Worm (Caenorhabditis elegans): Measurements from ENCODE around the gene Y44A6D.6.

The Y44A6D.6 gene

DNA sequence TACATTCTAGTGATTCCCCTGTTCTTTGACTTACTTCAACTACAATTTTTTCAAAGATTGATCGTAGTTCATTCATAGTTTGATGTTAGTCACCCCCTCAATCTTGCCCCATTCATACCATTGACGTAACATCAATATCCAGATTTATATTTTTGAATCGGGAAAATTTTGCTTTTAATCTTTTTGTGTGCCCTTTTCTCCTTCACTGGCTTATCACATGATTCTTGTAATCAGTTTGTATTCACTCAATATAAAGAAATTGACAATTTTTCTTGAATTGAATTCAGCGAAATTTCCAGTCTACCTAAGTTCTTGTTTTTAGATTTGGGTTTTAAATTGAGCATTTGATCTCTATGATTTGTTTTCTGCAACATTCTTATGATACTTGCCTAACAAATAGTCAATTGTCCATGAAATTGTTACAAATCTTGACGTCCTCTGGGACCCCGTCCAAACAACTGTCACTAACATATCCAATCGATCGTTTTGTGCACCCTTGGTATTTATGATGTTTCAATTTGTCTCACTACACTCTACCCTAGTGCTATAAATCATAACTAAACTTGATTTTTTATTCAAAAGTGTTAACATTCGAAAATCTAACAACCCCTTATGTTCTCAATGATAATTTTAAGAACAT lies 27.3 kb upstream of the Y44A6D.6 start:
- TF ChIP-seq B0336.3 (GFP tag; IDR thresholded peaks at IDR 0.05) (0 out of 2 replicates have a peak, but pooled peaks have one; percentile 20), attf-5 (GFP tag; optimal IDR thresholded peaks at IDR 0.05) (no peak), Y56A3A.18 (GFP tag; IDR thresholded peaks at IDR 0.05) (0 out of 2 replicates have a peak, but pooled peaks have one; percentile 42), unc-130 (GFP tag; optimal IDR thresholded peaks at IDR 0.05) (no peak), F55B11.4 (tag; optimal IDR thresholded peaks at IDR 0.05; ENCODE audit: borderline replicate concordance, insufficient read depth) (no peak), dpff-1 (tag; optimal IDR thresholded peaks at IDR 0.05) (no peak), B0261.1 (tag; optimal IDR thresholded peaks at IDR 0.05) (no peak), madf-10 (tag; optimal IDR thresholded peaks at IDR 0.05) (peak; percentile 49), ekl-4 (GFP tag; IDR thresholded peaks at IDR 0.05) (0 out of 2 replicates have a peak, but pooled peaks have one; percentile 18)

DNA sequence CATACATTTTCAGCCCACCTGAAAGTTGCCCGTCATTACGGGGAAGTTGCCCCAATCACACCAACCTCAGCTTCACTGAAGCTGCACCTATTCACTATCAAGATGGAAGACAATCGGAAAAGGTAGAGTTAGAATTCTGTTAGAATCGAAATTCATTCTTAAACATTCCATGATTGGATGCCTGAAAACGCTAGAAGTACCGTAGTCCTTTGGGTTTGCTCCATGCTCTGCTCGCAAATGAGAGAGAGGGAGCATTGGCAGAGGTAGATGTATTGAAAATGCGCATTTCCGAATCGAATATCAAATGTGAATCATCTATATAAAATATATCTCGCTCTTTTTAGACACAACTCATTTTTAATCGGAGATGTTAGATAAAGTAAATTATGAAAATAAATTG lies 26.7 kb upstream of the Y44A6D.6 start, which contains the start of gene hif-1:
Gene hif-1 (plus strand): TSS at position 8 of the 400 bp plus-strand sequence.
- no peak for TF ChIP-seq nfya-1 (tag; optimal IDR thresholded peaks at IDR 0.05; ENCODE audit: borderline replicate concordance, insufficient read depth)
- no peak for TF ChIP-seq egrh-3 (GFP tag; IDR thresholded peaks at IDR 0.05)
- no peak for TF ChIP-seq cebp-1 (GFP tag; IDR thresholded peaks at IDR 0.05)
- TF ChIP-seq cebp-1 (tag; optimal IDR thresholded peaks at IDR 0.05): peak; percentile 10
- TF ChIP-seq zfh-2 (GFP tag; conservative IDR thresholded peaks at IDR 0.05): no peak
- 0 out of 2 replicates have a peak, but pooled peaks have one; percentile 2 for TF ChIP-seq Y56A3A.18 (GFP tag; IDR thresholded peaks at IDR 0.05)
- TF ChIP-seq ztf-6 (GFP tag; IDR thresholded peaks at IDR 0.05): no peak
- TF ChIP-seq ama-1 (optimal IDR thresholded peaks at IDR 0.05): peak; percentile 59
- TF ChIP-seq ama-1 (GFP tag; optimal IDR thresholded peaks at IDR 0.05): no peak
- no peak for TF ChIP-seq dox-1 (GFP tag; IDR thresholded peaks at IDR 0.05)
- no peak for TF ChIP-seq lin-54 (GFP tag; optimal IDR thresholded peaks at IDR 0.05)

DNA sequence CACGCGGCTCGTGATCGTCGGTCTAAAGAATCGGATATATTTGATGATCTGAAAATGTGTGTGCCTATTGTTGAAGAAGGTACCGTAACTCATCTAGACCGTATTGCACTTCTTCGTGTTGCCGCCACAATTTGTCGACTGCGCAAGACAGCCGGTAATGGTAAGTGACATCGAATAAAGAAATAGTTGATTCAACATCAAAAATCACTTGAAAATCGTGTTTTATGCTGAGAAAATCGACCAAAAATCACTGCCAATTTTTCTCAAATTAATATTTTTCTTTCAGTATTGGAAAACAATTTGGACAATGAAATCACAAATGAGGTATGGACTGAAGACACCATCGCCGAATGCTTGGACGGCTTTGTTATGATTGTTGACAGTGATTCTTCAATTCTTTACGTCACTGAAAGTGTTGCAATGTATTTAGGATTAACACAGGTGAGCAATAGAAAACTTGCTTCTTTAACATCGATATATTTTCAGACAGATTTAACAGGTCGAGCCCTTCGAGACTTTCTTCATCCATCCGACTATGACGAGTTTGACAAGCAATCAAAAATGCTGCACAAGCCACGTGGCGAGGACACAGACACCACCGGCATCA lies 25.7 kb upstream of the Y44A6D.6 start:
- TF ChIP-seq hlh-12 (tag; optimal IDR thresholded peaks at IDR 0.05): no peak
- no peak for TF ChIP-seq egl-44 (GFP tag; IDR thresholded peaks at IDR 0.05)
- no peak for TF ChIP-seq mes-4 (tag; optimal IDR thresholded peaks at IDR 0.05)
- TF ChIP-seq Y95B8A.8 (GFP tag; IDR thresholded peaks at IDR 0.05): no peak
- no peak for TF ChIP-seq lag-1 (GFP tag; IDR thresholded peaks at IDR 0.05)
- no peak for TF ChIP-seq F49E8.2 (tag; optimal IDR thresholded peaks at IDR 0.05; ENCODE audit: insufficient read depth)
- TF ChIP-seq lin-54 (GFP tag; optimal IDR thresholded peaks at IDR 0.05): no peak
- TF ChIP-seq ceh-58 (GFP tag; IDR thresholded peaks at IDR 0.05): no peak
- TF ChIP-seq ZK185.1 (tag; optimal IDR thresholded peaks at IDR 0.05; ENCODE audit: poor library complexity, severe bottlenecking): no peak
- TF ChIP-seq ztf-18 (tag; optimal IDR thresholded peaks at IDR 0.05): no peak
- TF ChIP-seq akir-1 (GFP tag; optimal IDR thresholded peaks at IDR 0.05): no peak
- no peak for TF ChIP-seq unc-130 (GFP tag; optimal IDR thresholded peaks at IDR 0.05)
- no peak for TF ChIP-seq F55B11.4 (tag; optimal IDR thresholded peaks at IDR 0.05; ENCODE audit: borderline replicate concordance, insufficient read depth)

DNA sequence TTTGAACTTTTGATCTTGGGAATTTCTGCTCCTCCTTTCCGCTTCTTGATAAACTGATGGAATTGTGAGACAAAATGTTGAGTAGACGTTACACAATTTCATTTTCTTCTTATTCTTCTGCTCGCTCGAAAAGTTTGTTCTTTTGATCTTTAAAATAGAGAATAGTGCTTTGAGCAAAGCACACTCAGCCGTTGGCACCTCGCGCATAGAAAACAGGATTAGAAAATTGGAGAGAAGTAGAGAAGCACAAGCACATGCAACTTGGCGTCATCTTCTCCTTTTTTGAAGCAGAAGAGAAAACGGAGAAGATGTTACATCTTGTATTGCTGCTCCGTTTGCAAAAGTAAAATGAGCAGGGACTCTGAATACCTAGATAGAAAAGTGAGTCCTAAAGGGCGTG lies 24.9 kb upstream of the Y44A6D.6 start:
- TF ChIP-seq aptf-2 (GFP tag; conservative IDR thresholded peaks at IDR 0.05): no peak
- TF ChIP-seq cebp-1 (GFP tag; IDR thresholded peaks at IDR 0.05): no peak
- peak; percentile 22 for TF ChIP-seq cebp-1 (tag; optimal IDR thresholded peaks at IDR 0.05)
- no peak for TF ChIP-seq hlh-12 (tag; optimal IDR thresholded peaks at IDR 0.05)
- no peak for TF ChIP-seq efl-1 (GFP tag; optimal IDR thresholded peaks at IDR 0.05)
- no peak for TF ChIP-seq zim-3 (tag; optimal IDR thresholded peaks at IDR 0.05)
- TF ChIP-seq hmg-20 (GFP tag; IDR thresholded peaks at IDR 0.05): no peak
- no peak for TF ChIP-seq B0035.1 (tag; optimal IDR thresholded peaks at IDR 0.05)
- no peak for TF ChIP-seq sea-2 (GFP tag; IDR thresholded peaks at IDR 0.05)
- no peak for TF ChIP-seq ceh-100 (GFP tag; IDR thresholded peaks at IDR 0.05)
- peak; percentile 11 for TF ChIP-seq ceh-27 (GFP tag; optimal IDR thresholded peaks at IDR 0.05)
- no peak for TF ChIP-seq snpc-3.4 (tag; optimal IDR thresholded peaks at IDR 0.05)
- TF ChIP-seq hrde-1 (tag; optimal IDR thresholded peaks at IDR 0.05; ENCODE audit: borderline replicate concordance): no peak
- TF ChIP-seq rpc-1 (optimal IDR thresholded peaks at IDR 0.05): no peak
- no peak for TF ChIP-seq rpc-1 (tag; optimal IDR thresholded peaks at IDR 0.05)
- no peak for TF ChIP-seq sptf-2 (GFP tag; optimal IDR thresholded peaks at IDR 0.05)
- no peak for TF ChIP-seq ekl-4 (GFP tag; IDR thresholded peaks at IDR 0.05)
- TF ChIP-seq zfh-2 (GFP tag; conservative IDR thresholded peaks at IDR 0.05): no peak
- peak; percentile 96 for TF ChIP-seq madf-10 (tag; optimal IDR thresholded peaks at IDR 0.05)

Data from whole organism, young adult.